Worm (Caenorhabditis elegans) whole organism, early embryonic: ENCODE measurements around the gene epi-1.
"Not testable (repeated sequence)": the region's sequence is repeated elsewhere in the genome, so short reads cannot be mapped to it uniquely, and the experiment has no call there.

ENCODE experiments used
- B0310.2 ChIP-seq: sonication (generic microtip); optimal IDR thresholded peaks from 2 replicates; lab custom pipeline; 2016; ENCODE audit warnings: mild to moderate bottlenecking, missing genetic modification characterization, missing compliant biosample characterization
- F13C5.2 ChIP-seq: sonication (generic microtip); optimal IDR thresholded peaks from 2 replicates; lab custom pipeline; 2017; ENCODE audit warnings: mild to moderate bottlenecking, missing genetic modification characterization, inconsistent platforms, missing compliant biosample characterization
- aly-1 ChIP-seq: sonication (generic microtip); optimal IDR thresholded peaks from 2 replicates; lab custom pipeline; 2016; ENCODE audit warnings: missing genetic modification characterization, missing compliant biosample characterization
- ama-1 ChIP-seq: fragments of 150-350 bp; optimal IDR thresholded peaks from 2 replicates; lab custom pipeline; 2014
- ceh-13 ChIP-seq: fragments of 200-800 bp; sonication (Bioruptor generic); optimal IDR thresholded peaks from 2 replicates; lab custom pipeline; 2018; ENCODE audit warnings: mild to moderate bottlenecking, missing genetic modification characterization, missing compliant biosample characterization
- ceh-36 ChIP-seq: sonication (generic microtip); optimal IDR thresholded peaks from 2 replicates; lab custom pipeline; 2016; ENCODE audit warnings: missing genetic modification characterization, inconsistent platforms, missing compliant biosample characterization
- ets-7 ChIP-seq: sonication (generic microtip); optimal IDR thresholded peaks from 2 replicates; lab custom pipeline; 2016; ENCODE audit warnings: missing genotype, missing genetic modification characterization, missing compliant biosample characterization
- flt-1 ChIP-seq: fragments of 200-800 bp; sonication (Bioruptor generic); IDR thresholded peaks from 2 replicates; pipeline ENCODE4 v1.3.6; 2022; ENCODE audit warnings: missing genetic modification characterization, missing compliant biosample characterization
- hmbx-1 ChIP-seq: sonication (generic microtip); optimal IDR thresholded peaks from 2 replicates; lab custom pipeline; 2016; ENCODE audit warnings: mild to moderate bottlenecking, missing genetic modification characterization, missing compliant biosample characterization
- hmg-4 ChIP-seq: fragments of 200-800 bp; sonication (Bioruptor generic); optimal IDR thresholded peaks from 2 replicates; lab custom pipeline; 2018; ENCODE audit warnings: mild to moderate bottlenecking, missing genetic modification characterization, missing compliant biosample characterization
- hnd-1 ChIP-seq: sonication (generic microtip); optimal IDR thresholded peaks from 2 replicates; lab custom pipeline; 2016; ENCODE audit warnings: missing genetic modification characterization, missing compliant biosample characterization
- pes-1 ChIP-seq: fragments of 200-800 bp; sonication (Bioruptor generic); IDR thresholded peaks from 2 replicates; pipeline ENCODE4 v1.3.6; 2022; ENCODE audit warnings: missing genetic modification reagents, missing genetic modification characterization, missing compliant biosample characterization
- scrt-1 ChIP-seq: fragments of 200-800 bp; sonication (Bioruptor generic); IDR thresholded peaks from 2 replicates; pipeline ENCODE4 v1.3.6; 2022; ENCODE audit warnings: missing genetic modification characterization, missing compliant biosample characterization
- sea-1 ChIP-seq: fragments of 200-800 bp; sonication (Bioruptor generic); conservative IDR thresholded peaks from 2 replicates; pipeline ENCODE4 v1.3.6; 2022; ENCODE audit warnings: missing genetic modification characterization, missing compliant biosample characterization
- tbx-11 ChIP-seq: fragments of 200-800 bp; sonication (Bioruptor generic); IDR thresholded peaks from 2 replicates; pipeline ENCODE4 v1.3.6; 2022; ENCODE audit warnings: missing genetic modification characterization, missing compliant biosample characterization
- tbx-37 ChIP-seq: fragments of 200-800 bp; sonication (Bioruptor generic); conservative IDR thresholded peaks from 2 replicates; pipeline ENCODE4 v1.3.6; 2022; ENCODE audit warnings: missing genetic modification reagents, missing genetic modification characterization, missing compliant biosample characterization
- tra-4 ChIP-seq: sonication (generic microtip); optimal IDR thresholded peaks from 2 replicates; lab custom pipeline; 2017; ENCODE audit warnings: missing genetic modification characterization, missing compliant biosample characterization

The epi-1 gene

ce11 chrIV:10666523-10666922, at the start of gene epi-1:
TSS of gene epi-1 (plus strand) at chrIV:10666823.
- no peak for TF ChIP-seq pes-1 (GFP tag; lab: Robert Waterston, UW)

- TF ChIP-seq flt-1 (GFP tag; lab: Robert Waterston, UW) (no peak), hmbx-1 (no peak), hmg-4 (GFP tag; lab: Kevin White, UChicago) (no peak), pes-1 (GFP tag; lab: Robert Waterston, UW) (no peak), sea-1 (GFP tag; lab: Robert Waterston, UW) (no peak), ceh-36 (tag; lab: Kevin White, UChicago) (no peak), tbx-37 (no peak), hnd-1 (tag; lab: Kevin White, UChicago) (no peak), tbx-11 (GFP tag; lab: Robert Waterston, UW) (no peak), ets-7 (tag; lab: Kevin White, UChicago) (no peak)
Measured at ce11 chrIV:10617099-10617498, 49.5 kb upstream of the epi-1 start.

DNA sequence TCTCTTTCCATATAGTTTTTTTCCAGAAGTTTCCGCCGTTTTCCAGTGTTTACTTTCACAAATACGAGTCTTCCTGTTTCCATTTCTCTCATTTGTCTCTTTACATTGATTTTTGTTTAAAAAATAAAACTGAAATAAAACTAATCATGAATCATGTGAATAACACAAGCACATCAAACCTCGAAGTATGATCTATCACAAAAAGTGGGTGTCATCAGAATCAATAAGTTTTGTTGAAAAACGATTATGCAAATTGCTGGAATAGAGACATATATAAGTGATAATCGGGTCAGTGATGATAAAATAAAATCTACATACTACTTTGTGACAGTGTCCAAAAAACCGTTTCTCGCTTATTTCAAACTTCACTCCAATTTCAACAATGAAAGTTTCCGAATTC, 45.8 kb upstream of the epi-1 start, which contains the start of gene R09H10.7:
Gene R09H10.7, plus strand, starts transcription at position 301 of the 400 bp plus-strand sequence.
- TF ChIP-seq scrt-1 (GFP tag; lab: Robert Waterston, UW) = no peak

- TF ChIP-seq pes-1 (GFP tag; lab: Robert Waterston, UW) (no peak), F13C5.2 (no peak), ama-1 (lab: Kevin White, UChicago) (no peak), tbx-37 (no peak), B0310.2 (no peak), flt-1 (GFP tag; lab: Robert Waterston, UW) (no peak), scrt-1 (GFP tag; lab: Robert Waterston, UW) (no peak), ets-7 (tag; lab: Kevin White, UChicago) (no peak), ceh-36 (tag; lab: Kevin White, UChicago) (no peak), ceh-13 (GFP tag; lab: Kevin White, UChicago) (no peak), aly-1 (tag; lab: Kevin White, UChicago) (no peak), tbx-11 (GFP tag; lab: Robert Waterston, UW) (no peak), sea-1 (GFP tag; lab: Robert Waterston, UW) (no peak), hmg-4 (GFP tag; lab: Kevin White, UChicago) (no peak)
Measured at ce11 chrIV:10628724-10629123, 37.9 kb upstream of the epi-1 start, which contains the start of gene R09H10.5. TSS of gene R09H10.5 (minus strand) at chrIV:10628829.

DNA sequence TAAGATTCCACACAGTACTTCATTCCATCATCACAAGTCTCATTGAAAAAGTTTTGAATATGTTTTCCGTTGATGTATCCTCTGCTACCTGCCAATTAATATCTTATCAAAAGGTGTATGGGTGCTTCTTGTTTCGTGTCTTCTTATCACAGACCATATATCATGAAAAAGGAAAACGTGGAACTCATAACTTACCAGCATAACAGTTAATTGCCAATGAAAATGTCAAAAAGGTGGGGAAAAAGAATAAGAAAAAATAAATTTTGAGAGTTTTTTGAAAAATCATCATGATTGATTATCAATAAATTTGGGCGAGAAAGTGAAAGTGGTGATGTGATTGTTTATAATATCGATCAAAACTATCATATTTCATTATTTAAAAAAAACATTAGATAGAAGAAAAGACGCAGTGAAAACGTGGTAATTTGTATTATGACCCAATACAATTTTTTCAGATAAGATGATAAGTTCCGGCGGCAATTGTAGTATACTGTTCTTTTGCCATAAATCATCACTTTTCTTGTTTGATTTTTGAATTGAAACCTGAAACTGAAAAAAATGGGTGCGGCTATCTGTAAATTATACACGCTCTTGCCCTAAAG, 35.6 kb upstream of the epi-1 start, which contains the start of gene F56C4.4:
Gene F56C4.4, minus strand, starts transcription at position 315 of the 602 bp plus-strand sequence.
- no peak for TF ChIP-seq hmg-4 (GFP tag; lab: Kevin White, UChicago)
- TF ChIP-seq hnd-1 (tag; lab: Kevin White, UChicago) = no peak
- no peak for TF ChIP-seq pes-1 (GFP tag; lab: Robert Waterston, UW)

DNA sequence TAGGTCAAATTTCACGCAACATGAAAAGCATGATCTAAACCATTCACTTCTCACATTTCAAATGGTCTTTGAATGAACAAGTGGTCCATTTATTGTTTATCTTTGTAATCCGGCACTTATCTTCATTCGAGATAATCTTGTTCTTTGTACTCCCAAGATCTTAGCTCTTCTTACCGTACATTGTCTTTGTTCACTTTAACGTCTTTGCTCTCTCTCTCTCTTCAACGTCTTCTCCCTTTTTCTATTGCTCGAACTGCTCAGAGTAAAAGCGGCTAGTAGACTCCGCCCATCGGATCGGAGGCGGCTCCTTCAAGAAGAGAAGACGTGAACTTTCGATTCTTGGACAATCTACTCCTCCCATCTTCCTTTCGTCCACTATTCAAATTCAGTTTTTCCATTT, 30.0 kb upstream of the epi-1 start, which contains the start of gene F56C4.1:
Gene F56C4.1, plus strand, starts transcription at position 301 of the 400 bp plus-strand sequence.
- no peak for TF ChIP-seq pes-1 (GFP tag; lab: Robert Waterston, UW)
- no peak for TF ChIP-seq sea-1 (GFP tag; lab: Robert Waterston, UW)
- TF ChIP-seq F13C5.2 = no peak
- TF ChIP-seq tbx-37 = no peak
- no peak for TF ChIP-seq flt-1 (GFP tag; lab: Robert Waterston, UW)
- no peak for TF ChIP-seq hmg-4 (GFP tag; lab: Kevin White, UChicago)
- no peak for TF ChIP-seq ets-7 (tag; lab: Kevin White, UChicago)

DNA sequence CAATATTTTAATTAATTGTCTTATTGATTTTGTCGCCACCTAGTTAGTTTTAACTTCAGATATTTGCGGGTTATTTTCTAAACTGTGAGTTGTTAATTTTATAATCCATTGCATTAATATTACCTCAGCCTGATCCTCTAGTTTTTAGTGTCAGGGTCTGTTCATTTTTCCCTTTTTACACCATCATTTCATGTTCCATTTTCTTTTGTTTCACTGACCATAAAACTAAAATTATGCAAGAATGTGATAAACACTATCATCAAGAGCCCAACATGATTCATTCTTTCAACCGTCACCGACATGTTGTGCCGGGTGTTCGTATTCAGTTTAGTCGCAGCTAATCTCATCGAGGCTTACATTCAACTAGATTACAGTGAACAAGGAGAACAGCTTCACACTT, 27.6 kb upstream of the epi-1 start, which contains the start of gene F56C4.2:
Gene F56C4.2, plus strand, starts transcription at position 301 of the 400 bp plus-strand sequence.
- TF ChIP-seq hnd-1 (tag; lab: Kevin White, UChicago) (no peak), ceh-36 (tag; lab: Kevin White, UChicago) (no peak), hmg-4 (GFP tag; lab: Kevin White, UChicago) (no peak), tra-4 (tag; lab: Kevin White, UChicago) (no peak), F13C5.2 (no peak), sea-1 (GFP tag; lab: Robert Waterston, UW) (no peak), aly-1 (tag; lab: Kevin White, UChicago) (no peak)

DNA sequence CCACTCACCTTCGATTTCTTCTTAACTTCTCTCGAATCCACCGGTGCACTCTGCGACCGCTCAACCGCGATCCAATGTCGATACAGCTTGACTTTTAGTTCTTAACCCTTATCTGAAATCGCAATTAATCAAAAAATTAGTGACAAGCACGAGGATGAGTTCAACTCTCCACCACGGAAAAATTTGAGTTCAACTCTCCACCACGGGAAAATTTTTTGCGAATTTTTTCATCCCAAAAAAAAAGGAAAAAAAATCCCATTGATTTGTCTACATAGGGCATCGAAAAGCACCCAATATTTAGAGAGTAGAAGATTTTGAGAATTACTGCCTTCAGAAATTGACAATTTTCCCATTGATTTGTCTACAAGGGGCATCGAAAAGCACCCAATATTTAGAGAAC, 12.6 kb upstream of the epi-1 start, which contains the start of gene glb-19:
Gene glb-19, minus strand, starts transcription at position 101 of the 400 bp plus-strand sequence.
- not testable (repeated sequence) for TF ChIP-seq scrt-1 (GFP tag; lab: Robert Waterston, UW); hnd-1 (tag; lab: Kevin White, UChicago); ets-7 (tag; lab: Kevin White, UChicago)

- TF ChIP-seq hmbx-1 (no peak), ceh-13 (GFP tag; lab: Kevin White, UChicago) (no peak), F13C5.2 (no peak), hnd-1 (tag; lab: Kevin White, UChicago) (no peak), tbx-11 (GFP tag; lab: Robert Waterston, UW) (no peak), scrt-1 (GFP tag; lab: Robert Waterston, UW) (no peak), ceh-36 (tag; lab: Kevin White, UChicago) (no peak), tra-4 (tag; lab: Kevin White, UChicago) (no peak), hmg-4 (GFP tag; lab: Kevin White, UChicago) (no peak), aly-1 (tag; lab: Kevin White, UChicago) (no peak), tbx-37 (no peak), ama-1 (lab: Kevin White, UChicago) (no peak), sea-1 (GFP tag; lab: Robert Waterston, UW) (no peak), ets-7 (tag; lab: Kevin White, UChicago) (no peak), pes-1 (GFP tag; lab: Robert Waterston, UW) (no peak)
Measured at ce11 chrIV:10656770-10657323, 9.8 kb upstream of the epi-1 start, which contains the start of gene K08C7.1. TSS of gene K08C7.1 (plus strand) at chrIV:10656812.
